Fruit fly (Drosophila melanogaster): ENCODE measurements around the gene NHP2.

NHP2 gene

dm6 chr3L:14786230-14786850 lies 15.6 kb downstream of the NHP2 start, which contains the start of the genes bmm and Tdrd3 (continued):
- TF ChIP-seq CG3163 (GFP tag; optimal IDR thresholded peaks at IDR 0.05) (peak; percentile 18), tll (GFP tag; optimal IDR thresholded peaks at IDR 0.05) (peak in 1 of 2 experiments; percentile 53), lmd (GFP tag; IDR thresholded peaks at IDR 0.05) (peak; percentile 84), D19B (GFP tag; optimal IDR thresholded peaks at IDR 0.05) (peak; percentile 38), CG10366 (GFP tag; IDR thresholded peaks at IDR 0.05) (peak; percentile 71), HLHmδ (GFP tag; optimal IDR thresholded peaks at IDR 0.05) (peak; percentile 45), fu2 (GFP tag; optimal IDR thresholded peaks at IDR 0.05) (peak; percentile 58), gcm (GFP tag; optimal IDR thresholded peaks at IDR 0.05) (peak; percentile 79), sd (tag; optimal IDR thresholded peaks at IDR 0.05) (peak; percentile 56), CG6654 (GFP tag; optimal IDR thresholded peaks at IDR 0.05) (no peak), Deaf1 (tag; optimal IDR thresholded peaks at IDR 0.05) (peak; percentile 54), CG6175 (GFP tag; IDR thresholded peaks at IDR 0.05) (peak; percentile 70; the same call in 1 of the 3 replicates), dan (GFP tag; IDR thresholded peaks at IDR 0.05) (no peak), Ets65A (GFP tag) (peak; percentile 98), Meics (GFP tag; optimal IDR thresholded peaks at IDR 0.05) (peak; percentile 89), CG2678 (tag; optimal IDR thresholded peaks at IDR 0.05) (peak; percentile 91), Bgb (GFP tag; IDR thresholded peaks at IDR 0.05; ENCODE audit: partially characterized antibody) (peak; percentile 83), Fer3 (tag; optimal IDR thresholded peaks at IDR 0.05) (peak; percentile 80), bcd (GFP tag; optimal IDR thresholded peaks at IDR 0.05) (peak; percentile 80), dpn (GFP tag; optimal IDR thresholded peaks at IDR 0.05) (peak; percentile 63 to 85), Lpt (GFP tag; optimal IDR thresholded peaks at IDR 0.05) (no peak), HHEX (GFP tag; optimal IDR thresholded peaks at IDR 0.05) (peak; percentile 61), yki (optimal IDR thresholded peaks at IDR 0.05) (no peak), zfh1 (GFP tag; IDR thresholded peaks at IDR 0.05) (peak; percentile 67; the same call in 2 of the 3 replicates), Dll (GFP tag; IDR thresholded peaks at IDR 0.05; ENCODE audit: partially characterized antibody) (peak; percentile 94), CG4617 (GFP tag; optimal IDR thresholded peaks at IDR 0.05; ENCODE audit: borderline replicate concordance) (peak; percentile 71), nerfin-2 (GFP tag; IDR thresholded peaks at IDR 0.05; ENCODE audit: partially characterized antibody) (peak; percentile 75; the same call in 1 of the 2 replicates), CG10565 (GFP tag; optimal IDR thresholded peaks at IDR 0.05) (no peak), bowl (GFP tag; IDR thresholded peaks at IDR 0.05) (no peak), Xrp1 (GFP tag; IDR thresholded peaks at IDR 0.05) (peak; percentile 63), D (optimal IDR thresholded peaks at IDR 0.05) (no peak), D (GFP tag; optimal IDR thresholded peaks at IDR 0.05) (peak; percentile 32), Sry-δ (GFP tag; optimal IDR thresholded peaks at IDR 0.05) (peak; percentile 94), CG31388 (GFP tag; optimal IDR thresholded peaks at IDR 0.05) (peak; percentile 30), CG12155 (GFP tag; optimal IDR thresholded peaks at IDR 0.05) (peak; percentile 84), corto (GFP tag; optimal IDR thresholded peaks at IDR 0.05) (peak; percentile 11), CG7372 (GFP tag; IDR thresholded peaks at IDR 0.05) (peak; percentile 70), tgo (GFP tag; IDR thresholded peaks at IDR 0.05) (peak; percentile 76), Poxn (GFP tag; IDR thresholded peaks at IDR 0.05) (peak; percentile 52; the same call in 1 of the 2 replicates), CG8478 (optimal IDR thresholded peaks at IDR 0.05) (no peak), CG33213 (GFP tag; optimal IDR thresholded peaks at IDR 0.05) (no peak), CG1792 (GFP tag; optimal IDR thresholded peaks at IDR 0.05) (no peak), Blimp-1 (GFP tag; optimal IDR thresholded peaks at IDR 0.05) (peak; percentile 77), Mes4 (GFP tag; optimal IDR thresholded peaks at IDR 0.05) (no peak), CG2199 (GFP tag; IDR thresholded peaks at IDR 0.05) (peak; percentile 7; the same call in 1 of the 3 replicates), stwl (tag; optimal IDR thresholded peaks at IDR 0.05) (peak; percentile 72), p53 (GFP tag; optimal IDR thresholded peaks at IDR 0.05) (no peak), Dek (tag; optimal IDR thresholded peaks at IDR 0.05) (peak; percentile 85), ftz-f1 (GFP tag; optimal IDR thresholded peaks at IDR 0.05) (no peak), CG15514 (GFP tag; optimal IDR thresholded peaks at IDR 0.05) (peak; percentile 61)

Data from whole organism, embryonic.